Worm (Caenorhabditis elegans) whole organism, L4 larva: ENCODE measurements around the gene fip-4.
A peak's percentile ranks its signal among the peaks of the same experiment; 100 is the strongest.

Source experiments
- F26F4.8 ChIP-seq: fragments of 200-800 bp; sonication (Bioruptor generic); conservative IDR thresholded peaks from 2 replicates; pipeline ENCODE4 v1.3.6; 2022; ENCODE audit warnings: missing genetic modification characterization, missing compliant biosample characterization
- F44E2.7 ChIP-seq: fragments of 200-800 bp; sonication (Bioruptor generic); IDR thresholded peaks from 2 replicates; pipeline ENCODE4 v2.1.2; 2022; ENCODE audit warnings: missing genetic modification characterization, missing compliant biosample characterization
- F49E8.2 ChIP-seq: sonication (generic microtip); optimal IDR thresholded peaks from 2 replicates; lab custom pipeline; 2016; ENCODE audit warnings: missing compliant biosample characterization, mild to moderate bottlenecking, missing genetic modification characterization, borderline replicate concordance
- T20F7.1 ChIP-seq: fragments of 200-800 bp; sonication (Bioruptor generic); optimal IDR thresholded peaks from 2 replicates; lab custom pipeline; 2018; ENCODE audit warnings: mild to moderate bottlenecking, missing genetic modification characterization, missing compliant biosample characterization
- aha-1 ChIP-seq: fragments of 150-350 bp; peaks from one replicate; lab custom pipeline; 2014; ENCODE audit warnings: missing biosample characterization, missing genetic modification characterization
- ama-1 ChIP-seq: fragments of 150-350 bp; optimal IDR thresholded peaks from 2 replicates; lab custom pipeline; 2014; ENCODE audit warnings: inconsistent platforms, mixed read lengths
- ceh-20 ChIP-seq: fragments of 200-800 bp; sonication (Bioruptor generic); IDR thresholded peaks from 2 replicates; pipeline ENCODE4 v1.3.6; 2022; ENCODE audit warnings: missing genetic modification reagents, missing genetic modification characterization, missing compliant biosample characterization
- daf-16 ChIP-seq, 3 experiments: sonication (generic microtip); optimal IDR thresholded peaks; 2 replicates each; lab custom pipeline; 2016 to 2017; ENCODE audit warnings: missing genetic modification characterization in 3 of 3, missing genetic modification reagents in 3 of 3, mild to moderate bottlenecking in 2 of 3, missing compliant biosample characterization in 2 of 3, missing biosample characterization in 1 of 3, moderate library complexity in 1 of 3
- dmd-6 ChIP-seq: fragments of 200-800 bp; sonication (Bioruptor generic); IDR thresholded peaks from 2 replicates; pipeline ENCODE4 v1.3.6; 2022; ENCODE audit warnings: missing genetic modification reagents, missing genetic modification characterization, missing compliant biosample characterization
- dpl-1 ChIP-seq: fragments of 150-350 bp; optimal IDR thresholded peaks from 2 replicates; lab custom pipeline; 2014; ENCODE audit warnings: missing biosample characterization, missing genetic modification reagents, missing genetic modification characterization
- duxl-1 ChIP-seq: sonication (generic microtip); optimal IDR thresholded peaks from 2 replicates; lab custom pipeline; 2016; ENCODE audit warnings: mild to moderate bottlenecking, missing genetic modification characterization, moderate library complexity, missing compliant biosample characterization; ENCODE audit not compliant: poor library complexity
- dve-1 ChIP-seq: sonication (generic microtip); optimal IDR thresholded peaks from 2 replicates; lab custom pipeline; 2017; ENCODE audit warnings: antibody characterized with exemption, mild to moderate bottlenecking, missing genetic modification characterization, missing compliant biosample characterization; ENCODE audit not compliant: insufficient read depth
- egl-43 ChIP-seq: fragments of 200-800 bp; sonication (Bioruptor generic); IDR thresholded peaks from 2 replicates; pipeline ENCODE4 v1.3.6; 2022; ENCODE audit warnings: missing genetic modification reagents, missing genetic modification characterization, missing compliant biosample characterization
- hlh-11 ChIP-seq: fragments of 200-800 bp; sonication (Bioruptor generic); optimal IDR thresholded peaks from 2 replicates; lab custom pipeline; 2018; ENCODE audit warnings: mild to moderate bottlenecking, missing genetic modification characterization, missing compliant biosample characterization
- hlh-30 ChIP-seq: sonication (generic microtip); optimal IDR thresholded peaks from 2 replicates; lab custom pipeline; 2017; ENCODE audit warnings: antibody characterized with exemption, mild to moderate bottlenecking, missing genetic modification characterization, missing compliant biosample characterization; ENCODE audit not compliant: insufficient read depth
- hmg-1.1 ChIP-seq: fragments of 200-800 bp; sonication (Bioruptor generic); IDR thresholded peaks from 2 replicates; pipeline ENCODE4 v1.3.6; 2022; ENCODE audit warnings: missing genetic modification reagents, missing genetic modification characterization, missing compliant biosample characterization
- lin-13 ChIP-seq: fragments of 150-350 bp; optimal IDR thresholded peaks from 2 replicates; lab custom pipeline; 2014; ENCODE audit warnings: missing biosample characterization, missing genetic modification reagents, missing genetic modification characterization
- lin-29 ChIP-seq: fragments of 200-800 bp; sonication (Bioruptor generic); IDR thresholded peaks from 2 replicates; pipeline ENCODE4 v1.3.6; 2022; ENCODE audit warnings: missing genetic modification reagents, missing genetic modification characterization, missing compliant biosample characterization
- lin-38 ChIP-seq: fragments of 200-800 bp; sonication (Bioruptor generic); IDR thresholded peaks from 2 replicates; pipeline ENCODE4 v1.3.6; 2022; ENCODE audit warnings: missing genetic modification reagents, missing genetic modification characterization, missing compliant biosample characterization
- lsy-2 ChIP-seq, 2 experiments: fragments of 150-350 bp in 1 of 2; sonication (generic microtip) in 1 of 2; optimal IDR thresholded peaks; 2 replicates each; lab custom pipeline; 2014 to 2017; ENCODE audit warnings: missing biosample characterization in 2 of 2, missing genetic modification characterization in 2 of 2
- madf-9 ChIP-seq: fragments of 200-800 bp; sonication (Bioruptor generic); conservative IDR thresholded peaks from 2 replicates; pipeline ENCODE4 v1.3.6; 2022; ENCODE audit warnings: missing genetic modification reagents, missing genetic modification characterization, missing compliant biosample characterization
- mdl-1 ChIP-seq, 2 experiments: fragments of 150-350 bp in 1 of 2; sonication (generic microtip) in 1 of 2; optimal IDR thresholded peaks; 2 replicates each; lab custom pipeline; 2014 to 2017; ENCODE audit warnings: missing biosample characterization in 2 of 2, missing genetic modification characterization in 2 of 2
- mxl-3 ChIP-seq: fragments of 200-800 bp; sonication (Bioruptor generic); optimal IDR thresholded peaks from 2 replicates; lab custom pipeline; 2018; ENCODE audit warnings: mild to moderate bottlenecking, missing genetic modification characterization, missing compliant biosample characterization
- nhr-102 ChIP-seq: sonication (generic microtip); optimal IDR thresholded peaks from 2 replicates; lab custom pipeline; 2016; ENCODE audit warnings: mild to moderate bottlenecking, missing genetic modification characterization, moderate library complexity, missing compliant biosample characterization
- nhr-11 ChIP-seq: fragments of 150-350 bp; optimal IDR thresholded peaks from 2 replicates; lab custom pipeline; 2014; ENCODE audit warnings: missing biosample characterization, missing genetic modification characterization
- nhr-25 ChIP-seq: sonication (generic microtip); optimal IDR thresholded peaks from 2 replicates; lab custom pipeline; 2017; ENCODE audit warnings: missing genetic modification characterization, mild to moderate bottlenecking, missing compliant biosample characterization, antibody characterized with exemption, moderate library complexity, borderline replicate concordance; ENCODE audit not compliant: insufficient read depth
- nhr-28 ChIP-seq: fragments of 150-350 bp; optimal IDR thresholded peaks from 2 replicates; lab custom pipeline; 2014; ENCODE audit warnings: missing biosample characterization, missing genetic modification characterization
- nhr-41 ChIP-seq: fragments of 200-800 bp; sonication (Bioruptor generic); IDR thresholded peaks from 2 replicates; pipeline ENCODE4 v1.3.6; 2022; ENCODE audit warnings: missing genetic modification reagents, missing genetic modification characterization, missing compliant biosample characterization
- nhr-42 ChIP-seq: fragments of 200-800 bp; sonication (Bioruptor generic); IDR thresholded peaks from 2 replicates; pipeline ENCODE4 v1.3.6; 2022; ENCODE audit warnings: missing genetic modification characterization, missing compliant biosample characterization
- nhr-48 ChIP-seq: sonication (generic microtip); optimal IDR thresholded peaks from 2 replicates; lab custom pipeline; 2016; ENCODE audit warnings: mild to moderate bottlenecking, missing genetic modification characterization, missing compliant biosample characterization
- nhr-6 ChIP-seq: fragments of 150-350 bp; optimal IDR thresholded peaks from 2 replicates; lab custom pipeline; 2014; ENCODE audit warnings: missing biosample characterization, missing genetic modification characterization
- nhr-77 ChIP-seq: fragments of 150-350 bp; optimal IDR thresholded peaks from 2 replicates; lab custom pipeline; 2014; ENCODE audit warnings: missing biosample characterization, missing genetic modification characterization
- pha-4 ChIP-seq, 2 experiments: fragments of 150-350 bp in 1 of 2; fragments of 200-800 bp in 1 of 2; sonication (Bioruptor generic) in 1 of 2; IDR thresholded peaks in 1 of 2; optimal IDR thresholded peaks in 1 of 2; 2 replicates each; pipeline versions ENCODE4 v1.3.6 to Lab custom; 2014 to 2022; ENCODE audit warnings: missing genetic modification characterization in 2 of 2, missing genetic modification reagents in 2 of 2, missing biosample characterization in 1 of 2, missing compliant biosample characterization in 1 of 2
- php-3 ChIP-seq: fragments of 200-800 bp; sonication (Bioruptor generic); IDR thresholded peaks from 2 replicates; pipeline ENCODE4 v1.3.6; 2022; ENCODE audit warnings: missing genetic modification reagents, missing genetic modification characterization, missing compliant biosample characterization
- rbr-2 ChIP-seq: sonication (generic microtip); optimal IDR thresholded peaks from 2 replicates; lab custom pipeline; 2016; ENCODE audit warnings: missing genotype, missing genetic modification characterization, missing compliant biosample characterization
- snpc-1.2 ChIP-seq: fragments of 200-800 bp; sonication (Bioruptor generic); IDR thresholded peaks from 2 replicates; pipeline ENCODE4 v1.3.6; 2022; ENCODE audit warnings: missing genetic modification reagents, missing genetic modification characterization, missing compliant biosample characterization
- spr-1 ChIP-seq: sonication (generic microtip); optimal IDR thresholded peaks from 2 replicates; lab custom pipeline; 2016; ENCODE audit warnings: mild to moderate bottlenecking, missing genetic modification characterization, missing compliant biosample characterization
- spr-3 ChIP-seq: fragments of 200-800 bp; sonication (Bioruptor generic); optimal IDR thresholded peaks from 2 replicates; lab custom pipeline; 2018; ENCODE audit warnings: mild to moderate bottlenecking, missing genetic modification characterization, missing compliant biosample characterization
- unc-130 ChIP-seq: sonication (generic microtip); optimal IDR thresholded peaks from 2 replicates; lab custom pipeline; 2016; ENCODE audit warnings: missing genetic modification reagents, missing genetic modification characterization, missing compliant biosample characterization
- unc-62 ChIP-seq, 3 experiments: fragments of 150-350 bp in 1 of 3; sonication (generic microtip); optimal IDR thresholded peaks in 2 of 3; peaks in 1 of 3; 1 replicate in 1 of 3; 2 replicates in 2 of 3; lab custom pipeline; 2014 to 2017; ENCODE audit warnings: missing biosample characterization in 3 of 3, missing genetic modification characterization in 3 of 3, missing genetic modification reagents in 3 of 3, missing genotype in 1 of 3
- ztf-11 ChIP-seq: fragments of 150-350 bp; optimal IDR thresholded peaks from 2 replicates; lab custom pipeline; 2014; ENCODE audit warnings: missing biosample characterization, missing genetic modification characterization

The fip-4 gene

ce11 chrV:8631277-8631765 lies 20.3 kb upstream of the fip-4 start, which contains the start of gene atg-18:
TSS of gene atg-18 (minus strand) at chrV:8631327.
- TF ChIP-seq nhr-102 = peak; percentile 51
- peak; percentile 97 for TF ChIP-seq hlh-11
- TF ChIP-seq daf-16 (GFP tag; optimal IDR thresholded peaks at IDR 0.05; lab: Kevin White, UChicago) = peak in 1 of 2 experiments; percentile 64
- TF ChIP-seq daf-16 (tag; optimal IDR thresholded peaks at IDR 0.05; lab: Kevin White, UChicago) = peak; percentile 80
- peak in 1 of 2 experiments; percentile 47 for TF ChIP-seq unc-62 (GFP tag; optimal IDR thresholded peaks at IDR 0.05 in 1 of 2; lab: Kevin White, UChicago)
- no peak for TF ChIP-seq unc-62 (tag; optimal IDR thresholded peaks at IDR 0.05; lab: Kevin White, UChicago)
- peak; percentile 76 for TF ChIP-seq dmd-6 (GFP tag; lab: Robert Waterston, UW)
- no peak for TF ChIP-seq ztf-11 (tag; lab: Kevin White, UChicago)
- TF ChIP-seq mxl-3 (GFP tag; lab: Kevin White, UChicago) = peak; percentile 70
- no peak for TF ChIP-seq F26F4.8 (GFP tag; lab: Robert Waterston, UW)
- TF ChIP-seq hlh-30 (tag; lab: Kevin White, UChicago) = peak; percentile 98
- TF ChIP-seq F44E2.7 (GFP tag; lab: Robert Waterston, UW) = no peak
- no peak for TF ChIP-seq spr-3 (GFP tag; lab: Kevin White, UChicago)
- TF ChIP-seq nhr-42 (GFP tag; lab: Robert Waterston, UW) = peak; percentile 42; the same call in 1 of the 2 replicates
- TF ChIP-seq snpc-1.2 (GFP tag; lab: Robert Waterston, UW) = no peak
- peak; percentile 42; the same call in 1 of the 2 replicates for TF ChIP-seq madf-9 (GFP tag; lab: Robert Waterston, UW)
- no peak for TF ChIP-seq nhr-41 (GFP tag; lab: Robert Waterston, UW)
- no peak for TF ChIP-seq F49E8.2 (tag; lab: Kevin White, UChicago)
- TF ChIP-seq T20F7.1 (GFP tag; lab: Kevin White, UChicago) = peak; percentile 18
- TF ChIP-seq lin-13 (GFP tag; lab: Kevin White, UChicago) = no peak
- peak; percentile 22 for TF ChIP-seq nhr-25
- no peak for TF ChIP-seq egl-43 (GFP tag; lab: Robert Waterston, UW)
- peak; percentile 67 for TF ChIP-seq nhr-11 (tag; lab: Kevin White, UChicago)
- TF ChIP-seq nhr-77 (tag; lab: Kevin White, UChicago) = peak; percentile 43
- peak; percentile 11 for TF ChIP-seq spr-1
- TF ChIP-seq hmg-1.1 (GFP tag; lab: Robert Waterston, UW) = peak; percentile 71
- peak; percentile 67 for TF ChIP-seq rbr-2 (tag; lab: Kevin White, UChicago)
- no peak for TF ChIP-seq lin-38 (GFP tag; lab: Robert Waterston, UW)
- TF ChIP-seq nhr-48 = peak; percentile 81
- TF ChIP-seq nhr-28 (tag; lab: Kevin White, UChicago) = peak; percentile 65
- TF ChIP-seq unc-130 (GFP tag; lab: Kevin White, UChicago) = no peak
- TF ChIP-seq aha-1 (tag; lab: Kevin White, UChicago) = peak; percentile 93
- peak; percentile 56; the same call in 1 of the 2 replicates for TF ChIP-seq ceh-20 (GFP tag; lab: Robert Waterston, UW)
- TF ChIP-seq php-3 (GFP tag; lab: Robert Waterston, UW) = 0 out of 2 replicates have a peak, but pooled peaks have one; percentile 28
- TF ChIP-seq dve-1 (tag; lab: Kevin White, UChicago) = peak; percentile 81
- peak; percentile 17 to 57 for TF ChIP-seq mdl-1 (tag; optimal IDR thresholded peaks at IDR 0.05; lab: Kevin White, UChicago)
- TF ChIP-seq pha-4 (GFP tag; IDR thresholded peaks at IDR 0.05; lab: Robert Waterston, UW) = no peak
- peak; percentile 30 for TF ChIP-seq pha-4 (tag; optimal IDR thresholded peaks at IDR 0.05; lab: Kevin White, UChicago)
- TF ChIP-seq dpl-1 = peak; percentile 30
- TF ChIP-seq nhr-6 (tag; lab: Kevin White, UChicago) = peak; percentile 67

- TF ChIP-seq nhr-102 (no peak), spr-3 (GFP tag; lab: Kevin White, UChicago) (no peak), duxl-1 (tag; lab: Kevin White, UChicago) (peak; percentile 15), ama-1 (lab: Kevin White, UChicago) (peak; percentile 36), lin-29 (GFP tag; lab: Robert Waterston, UW) (no peak), aha-1 (tag; lab: Kevin White, UChicago) (peak; percentile 88), lsy-2 (tag; optimal IDR thresholded peaks at IDR 0.05; lab: Kevin White, UChicago) (peak in 1 of 2 experiments; percentile 12)
Observed at ce11 chrV:8629029-8629428, 18.0 kb upstream of the fip-4 start, which contains the start of gene F41E6.12. TSS of gene F41E6.12 (minus strand) at chrV:8629129.
